Fruit fly (Drosophila melanogaster): ENCODE results near the gene CG14397.
A peak's percentile ranks its signal among the peaks of the same experiment; 100 is the strongest.

The CG14397 gene

DNA sequence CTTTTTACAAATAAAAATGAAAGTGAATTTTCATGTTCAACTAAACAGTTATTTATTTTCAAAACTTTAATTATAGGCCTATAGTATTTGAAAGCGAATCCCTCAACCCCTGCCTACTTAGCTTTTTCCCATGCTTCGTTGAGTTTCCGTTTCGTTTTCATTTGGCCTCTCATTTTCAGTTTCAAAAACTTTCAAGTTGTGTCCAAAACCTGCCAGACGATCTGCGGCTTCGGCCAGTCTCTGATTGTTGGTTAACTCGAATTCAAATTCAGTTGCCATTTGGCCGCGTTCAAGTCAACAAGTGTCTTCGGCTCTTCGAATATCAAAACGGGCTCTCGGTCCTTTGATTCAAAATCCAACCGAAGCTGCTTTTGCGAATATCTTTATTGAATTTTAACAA, at the start of gene CG14397:
TSS of gene CG14397 (plus strand) at position 270 of the 400 bp plus-strand sequence.
- no peak for TF ChIP-seq Hr78 (GFP tag; optimal IDR thresholded peaks at IDR 0.05)
- TF ChIP-seq fru (GFP tag; optimal IDR thresholded peaks at IDR 0.05): no peak

DNA sequence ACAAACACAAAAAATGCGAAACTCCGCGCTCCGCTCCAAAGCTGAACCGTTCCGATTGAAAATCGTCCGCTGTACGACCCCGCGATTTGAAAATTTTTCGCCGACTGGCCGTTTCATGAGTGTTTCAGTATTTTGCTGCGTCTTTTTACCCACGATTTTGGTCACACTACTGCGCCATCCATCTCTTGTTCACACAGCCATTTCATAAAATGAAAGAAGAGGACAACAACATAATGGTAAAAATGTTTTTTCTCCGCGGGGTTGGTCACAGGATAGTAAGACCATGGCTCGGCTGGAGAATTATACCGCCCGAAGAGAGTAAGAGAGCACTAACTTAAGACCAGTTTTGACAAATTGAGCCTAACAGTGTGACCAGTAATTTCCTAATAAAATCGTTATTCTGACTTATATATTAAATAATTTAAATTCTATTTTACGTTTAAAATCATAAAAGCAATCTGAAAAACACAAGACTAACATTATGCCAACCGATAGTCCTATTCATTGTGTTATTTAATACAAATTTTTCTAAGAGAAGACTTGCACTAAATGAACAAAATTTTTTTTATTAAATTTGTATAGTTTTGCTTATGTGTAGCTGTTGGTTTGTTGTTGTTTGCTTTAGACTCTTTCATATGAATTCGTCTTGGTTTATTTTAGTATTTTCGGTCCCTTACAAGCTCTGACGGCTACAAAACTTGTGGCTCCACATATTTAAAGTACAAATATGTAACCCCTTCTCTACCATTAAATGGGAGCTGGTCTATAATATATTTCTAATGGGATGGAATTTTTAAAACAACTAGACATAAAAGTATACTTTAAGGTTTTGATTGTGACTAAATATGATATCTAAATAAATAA, 38.9 kb upstream of the CG14397 start, which contains the start of gene CG42238:
TSS of gene CG42238 (minus strand) at position 292 of the 864 bp plus-strand sequence.
- TF ChIP-seq Dif (GFP tag; optimal IDR thresholded peaks at IDR 0.05; ENCODE audit: partially characterized antibody) (no peak), Dfd (GFP tag; optimal IDR thresholded peaks at IDR 0.05) (no peak), Sp1 (GFP tag; optimal IDR thresholded peaks at IDR 0.05) (peak; percentile 8), br (GFP tag; optimal IDR thresholded peaks at IDR 0.05) (no peak), Jra (GFP tag; optimal IDR thresholded peaks at IDR 0.05) (no peak), rgr (GFP tag; optimal IDR thresholded peaks at IDR 0.05) (peak; percentile 31), foxo (GFP tag; optimal IDR thresholded peaks at IDR 0.05) (peak in 1 of 2 experiments; percentile 4), h (GFP tag; optimal IDR thresholded peaks at IDR 0.05) (no peak), woc (GFP tag; optimal IDR thresholded peaks at IDR 0.05) (no peak), HLH106 (tag; optimal IDR thresholded peaks at IDR 0.05) (peak; percentile 2), GATAd (GFP tag; optimal IDR thresholded peaks at IDR 0.05) (no peak), Abd-B (GFP tag; optimal IDR thresholded peaks at IDR 0.05) (no peak), psq (GFP tag; optimal IDR thresholded peaks at IDR 0.05) (peak; percentile 21), dl (GFP tag; optimal IDR thresholded peaks at IDR 0.05; ENCODE audit: insufficient read depth in 1 of 2, partially characterized antibody in 2 of 2) (peak in 1 of 2 experiments; percentile 39), sv (GFP tag; optimal IDR thresholded peaks at IDR 0.05) (no peak), Rel (GFP tag; optimal IDR thresholded peaks at IDR 0.05) (no peak), Rel (tag; optimal IDR thresholded peaks at IDR 0.05) (peak; percentile 31), fru (GFP tag; optimal IDR thresholded peaks at IDR 0.05) (no peak), Mio (GFP tag; optimal IDR thresholded peaks at IDR 0.05) (no peak), usp (GFP tag; optimal IDR thresholded peaks at IDR 0.05) (no peak), Myc (optimal IDR thresholded peaks at IDR 0.05) (no peak), dsf (GFP tag; optimal IDR thresholded peaks at IDR 0.05; ENCODE audit: borderline replicate concordance) (no peak), OdsH (GFP tag; optimal IDR thresholded peaks at IDR 0.05) (no peak), Hr83 (GFP tag; optimal IDR thresholded peaks at IDR 0.05; ENCODE audit: poor library complexity, severe bottlenecking) (peak; percentile 36)

DNA sequence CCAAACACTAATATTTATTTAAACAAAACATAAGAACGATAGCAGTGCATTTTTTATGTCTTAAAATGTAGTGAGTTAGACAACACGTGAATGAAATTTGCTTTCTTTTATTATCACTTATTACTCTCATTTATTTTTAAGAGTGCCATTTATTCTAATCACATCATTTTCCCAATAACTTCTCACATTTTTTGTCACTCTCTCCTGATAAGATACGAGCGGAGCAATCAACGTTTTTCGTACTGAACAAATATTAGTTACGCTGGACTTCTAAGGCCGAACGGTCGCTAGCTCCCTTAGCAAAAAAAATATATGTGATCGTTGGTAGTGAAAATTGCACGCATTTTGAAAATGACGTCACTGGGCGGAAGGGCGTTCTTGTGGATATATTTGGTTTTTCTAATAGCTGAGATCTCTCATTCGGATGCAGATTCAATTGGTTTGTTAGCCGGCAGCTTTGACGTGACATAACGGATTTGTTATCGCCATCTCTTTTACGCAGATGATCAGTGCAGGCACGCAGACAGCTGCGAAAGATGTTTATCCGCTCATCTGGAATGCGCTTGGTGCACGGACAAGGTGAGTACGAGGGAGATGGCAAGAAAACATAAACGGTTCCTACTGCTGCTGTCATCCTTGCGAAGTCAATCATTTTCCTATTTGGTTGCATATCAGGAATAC, 38.1 kb upstream of the CG14397 start, which contains the start of gene Itgbn:
TSS of gene Itgbn (plus strand) at position 251 of the 681 bp plus-strand sequence.
- no peak for TF ChIP-seq br (GFP tag; optimal IDR thresholded peaks at IDR 0.05)
- TF ChIP-seq N (GFP tag; optimal IDR thresholded peaks at IDR 0.05): no peak
- no peak for TF ChIP-seq Hnf4 (GFP tag; optimal IDR thresholded peaks at IDR 0.05)
- TF ChIP-seq Mio (GFP tag; optimal IDR thresholded peaks at IDR 0.05): no peak
- TF ChIP-seq pan (optimal IDR thresholded peaks at IDR 0.05): no peak
- no peak for TF ChIP-seq foxo (GFP tag; optimal IDR thresholded peaks at IDR 0.05)
- TF ChIP-seq OdsH (GFP tag; optimal IDR thresholded peaks at IDR 0.05): no peak
- no peak for TF ChIP-seq Hr83 (GFP tag; optimal IDR thresholded peaks at IDR 0.05; ENCODE audit: poor library complexity, severe bottlenecking)
- TF ChIP-seq lola (GFP tag; optimal IDR thresholded peaks at IDR 0.05): no peak
- TF ChIP-seq CG32264 (GFP tag; optimal IDR thresholded peaks at IDR 0.05): no peak
- TF ChIP-seq Dfd (GFP tag; optimal IDR thresholded peaks at IDR 0.05): no peak
- no peak for TF ChIP-seq sv (GFP tag; optimal IDR thresholded peaks at IDR 0.05)
- TF ChIP-seq Jra (GFP tag; optimal IDR thresholded peaks at IDR 0.05): no peak
- TF ChIP-seq fru (GFP tag; optimal IDR thresholded peaks at IDR 0.05): no peak
- TF ChIP-seq HLH106 (tag; optimal IDR thresholded peaks at IDR 0.05): no peak
- no peak for TF ChIP-seq brk (GFP tag; optimal IDR thresholded peaks at IDR 0.05)
- no peak for TF ChIP-seq CrebA (GFP tag; optimal IDR thresholded peaks at IDR 0.05; ENCODE audit: borderline replicate concordance)
- no peak for TF ChIP-seq Vsx2 (GFP tag; optimal IDR thresholded peaks at IDR 0.05; ENCODE audit: partially characterized antibody)
